Fruit fly (Drosophila melanogaster): ENCODE data around the gene Syn.

Gene Syn

DNA sequence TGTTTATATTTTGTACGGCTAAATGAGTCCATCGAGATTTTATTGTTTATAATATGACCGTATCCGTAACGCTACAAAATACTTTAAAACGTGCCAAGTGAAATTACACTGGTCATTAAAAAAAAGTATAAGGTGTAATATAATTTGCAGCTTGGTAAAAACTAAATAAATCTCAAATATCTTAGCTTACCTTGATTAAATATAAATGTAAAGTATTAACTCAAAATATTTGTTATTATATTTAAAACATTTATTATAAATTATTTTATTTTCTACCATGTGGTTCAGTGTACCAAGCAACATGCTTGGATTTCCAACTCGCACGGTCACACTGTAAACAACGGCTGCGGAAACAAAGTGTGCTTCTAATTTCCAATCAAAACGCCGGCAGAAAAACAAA is 71.3 kb downstream of the Syn start, which contains the start of the genes Sirt6 and pont (continued):
- TF ChIP-seq CG3995 (GFP tag; optimal IDR thresholded peaks at IDR 0.05) (peak; percentile 34), Mad (GFP tag; optimal IDR thresholded peaks at IDR 0.05) (peak; percentile 37), D19A (tag; optimal IDR thresholded peaks at IDR 0.05) (peak; percentile 93), CG15514 (GFP tag; optimal IDR thresholded peaks at IDR 0.05) (peak; percentile 83), CoRest (tag; optimal IDR thresholded peaks at IDR 0.05) (peak; percentile 98), phol (tag; optimal IDR thresholded peaks at IDR 0.05) (peak; percentile 97), CG14441 (GFP tag; IDR thresholded peaks at IDR 0.05) (no peak), CG7357 (GFP tag; IDR thresholded peaks at IDR 0.05) (peak; percentile 91), CG4328 (GFP tag; optimal IDR thresholded peaks at IDR 0.05) (peak; percentile 33), CG16815 (GFP tag; optimal IDR thresholded peaks at IDR 0.05) (peak; percentile 93), CG17361 (GFP tag; IDR thresholded peaks at IDR 0.05) (no peak), pzg (GFP tag; optimal IDR thresholded peaks at IDR 0.05) (peak; percentile 38), CG12155 (GFP tag; optimal IDR thresholded peaks at IDR 0.05) (peak; percentile 91), B-H2 (GFP tag; optimal IDR thresholded peaks at IDR 0.05) (peak; percentile 75), MTF-1 (GFP tag; optimal IDR thresholded peaks at IDR 0.05; ENCODE audit: borderline replicate concordance) (peak; percentile 76), CG13424 (tag; optimal IDR thresholded peaks at IDR 0.05) (peak; percentile 96), CG11093 (GFP tag; IDR thresholded peaks at IDR 0.05) (peak; percentile 95), Sry-β (GFP tag; optimal IDR thresholded peaks at IDR 0.05) (peak; percentile 54), CG17802 (tag; optimal IDR thresholded peaks at IDR 0.05) (peak; percentile 70), ci (GFP tag; IDR thresholded peaks at IDR 0.05) (no peak), CG9437 (GFP tag; optimal IDR thresholded peaks at IDR 0.05) (peak; percentile 91), CG5245 (GFP tag; optimal IDR thresholded peaks at IDR 0.05) (peak; percentile 84), Trl (optimal IDR thresholded peaks at IDR 0.05) (no peak), Trl (GFP tag; optimal IDR thresholded peaks at IDR 0.05) (peak; percentile 57), ATbp (GFP tag; optimal IDR thresholded peaks at IDR 0.05) (peak; percentile 92), salm (tag; optimal IDR thresholded peaks at IDR 0.05) (peak; percentile 91), Eip74EF (GFP tag; optimal IDR thresholded peaks at IDR 0.05) (peak in 1 of 2 experiments; percentile 94), CG3065 (GFP tag; optimal IDR thresholded peaks at IDR 0.05) (peak; percentile 88), fd102C (GFP tag; optimal IDR thresholded peaks at IDR 0.05) (peak; percentile 62), nom (GFP tag; optimal IDR thresholded peaks at IDR 0.05) (no peak), Meics (GFP tag; optimal IDR thresholded peaks at IDR 0.05) (peak; percentile 94), lab (GFP tag; optimal IDR thresholded peaks at IDR 0.05) (peak; percentile 94), org-1 (GFP tag; optimal IDR thresholded peaks at IDR 0.05) (peak; percentile 88), sd (tag; optimal IDR thresholded peaks at IDR 0.05) (peak; percentile 89), Rfx (GFP tag; IDR thresholded peaks at IDR 0.05) (no peak), lilli (GFP tag; optimal IDR thresholded peaks at IDR 0.05) (peak; percentile 83), CG14014 (GFP tag; IDR thresholded peaks at IDR 0.05) (no peak), CG6254 (GFP tag; optimal IDR thresholded peaks at IDR 0.05) (peak; percentile 81), CG12071 (GFP tag; optimal IDR thresholded peaks at IDR 0.05) (peak; percentile 51), Usf (GFP tag; optimal IDR thresholded peaks at IDR 0.05) (peak; percentile 87), YL-1 (GFP tag; optimal IDR thresholded peaks at IDR 0.05) (peak; percentile 90), chinmo (GFP tag; IDR thresholded peaks at IDR 0.05; ENCODE audit: partially characterized antibody) (no peak), danr (GFP tag; IDR thresholded peaks at IDR 0.05) (no peak), stwl (tag; optimal IDR thresholded peaks at IDR 0.05) (peak; percentile 89), vnd (GFP tag; IDR thresholded peaks at IDR 0.05; ENCODE audit: partially characterized antibody) (no peak), CG12942 (GFP tag; optimal IDR thresholded peaks at IDR 0.05) (peak; percentile 92), CG15601 (tag; optimal IDR thresholded peaks at IDR 0.05) (peak; percentile 95), bcd (GFP tag; optimal IDR thresholded peaks at IDR 0.05) (peak; percentile 94), nau (GFP tag; optimal IDR thresholded peaks at IDR 0.05) (peak; percentile 74), bsh (GFP tag; optimal IDR thresholded peaks at IDR 0.05) (peak; percentile 44 to 98)

Measured in whole organism, embryonic.